Worm (Caenorhabditis elegans) whole organism, L4 larva: ENCODE results near the gene F55G7.4.

ENCODE experiments used
- D1046.2 ChIP-seq: fragments of 200-800 bp; sonication (Bioruptor generic); IDR thresholded peaks from 2 replicates; pipeline ENCODE4 v1.3.6; 2022; ENCODE audit warnings: missing genetic modification characterization, missing compliant biosample characterization
- F10B5.3 ChIP-seq: sonication (generic microtip); optimal IDR thresholded peaks from 2 replicates; lab custom pipeline; 2016; ENCODE audit warnings: mild to moderate bottlenecking, missing genetic modification characterization, missing compliant biosample characterization
- F44E2.7 ChIP-seq: fragments of 200-800 bp; sonication (Bioruptor generic); IDR thresholded peaks from 2 replicates; pipeline ENCODE4 v2.1.2; 2022; ENCODE audit warnings: missing genetic modification characterization, missing compliant biosample characterization
- T26A8.4 ChIP-seq: fragments of 200-800 bp; sonication (Bioruptor generic); IDR thresholded peaks from 2 replicates; pipeline ENCODE4 v1.3.6; 2022; ENCODE audit warnings: missing genetic modification characterization, missing compliant biosample characterization
- Y48G9A.11 ChIP-seq: fragments of 200-800 bp; sonication (Bioruptor generic); IDR thresholded peaks from 2 replicates; pipeline ENCODE4 v1.3.6; 2022; ENCODE audit warnings: missing genetic modification reagents, missing genetic modification characterization, missing compliant biosample characterization
- Y5F2A.4 ChIP-seq: fragments of 200-800 bp; sonication (Bioruptor generic); optimal IDR thresholded peaks from 2 replicates; lab custom pipeline; 2018; ENCODE audit warnings: mild to moderate bottlenecking, missing genetic modification characterization, missing compliant biosample characterization
- Y75B8A.6 ChIP-seq: fragments of 200-800 bp; sonication (Bioruptor generic); IDR thresholded peaks from 2 replicates; pipeline ENCODE4 v1.3.6; 2022; ENCODE audit warnings: missing genetic modification reagents, missing genetic modification characterization, missing compliant biosample characterization
- ZK546.5 ChIP-seq, 2 experiments: sonication (generic microtip); optimal IDR thresholded peaks; 2 replicates each; lab custom pipeline; 2017; ENCODE audit warnings: missing biosample characterization in 2 of 2, missing genetic modification characterization in 2 of 2
- aha-1 ChIP-seq: fragments of 150-350 bp; peaks from one replicate; lab custom pipeline; 2014; ENCODE audit warnings: missing biosample characterization, missing genetic modification characterization
- aly-2 ChIP-seq: sonication (generic microtip); optimal IDR thresholded peaks from 2 replicates; lab custom pipeline; 2018; ENCODE audit warnings: missing biosample characterization, missing genetic modification characterization
- arid-1 ChIP-seq: fragments of 200-800 bp; sonication (Bioruptor generic); conservative IDR thresholded peaks from 2 replicates; pipeline ENCODE4 v1.3.6; 2022; ENCODE audit warnings: missing genetic modification reagents, missing genetic modification characterization, missing compliant biosample characterization
- ceh-20 ChIP-seq: fragments of 200-800 bp; sonication (Bioruptor generic); IDR thresholded peaks from 2 replicates; pipeline ENCODE4 v1.3.6; 2022; ENCODE audit warnings: missing genetic modification reagents, missing genetic modification characterization, missing compliant biosample characterization
- ceh-44 ChIP-seq: fragments of 200-800 bp; sonication (Bioruptor generic); IDR thresholded peaks from 2 replicates; pipeline ENCODE4 v1.3.6; 2022; ENCODE audit warnings: missing genetic modification reagents, missing genetic modification characterization, missing compliant biosample characterization
- ceh-82 ChIP-seq: sonication (generic microtip); optimal IDR thresholded peaks from 2 replicates; lab custom pipeline; 2017; ENCODE audit warnings: missing biosample characterization, missing genetic modification characterization
- daf-12 ChIP-seq: fragments of 150-350 bp; optimal IDR thresholded peaks from 2 replicates; lab custom pipeline; 2014; ENCODE audit warnings: missing biosample characterization, missing genetic modification reagents, missing genetic modification characterization
- daf-19 ChIP-seq: fragments of 200-800 bp; sonication (Bioruptor generic); conservative IDR thresholded peaks from 2 replicates; pipeline ENCODE4 v1.3.6; 2022; ENCODE audit warnings: missing genetic modification characterization, missing compliant biosample characterization
- daf-8 ChIP-seq: fragments of 200-800 bp; sonication (Bioruptor generic); IDR thresholded peaks from 2 replicates; pipeline ENCODE4 v1.3.6; 2022; ENCODE audit warnings: missing genetic modification characterization, missing compliant biosample characterization
- dmd-9 ChIP-seq: fragments of 200-800 bp; sonication (Bioruptor generic); IDR thresholded peaks from 2 replicates; pipeline ENCODE4 v1.3.6; 2022; ENCODE audit warnings: missing genetic modification reagents, missing genetic modification characterization, missing compliant biosample characterization
- dpl-1 ChIP-seq: fragments of 150-350 bp; optimal IDR thresholded peaks from 2 replicates; lab custom pipeline; 2014; ENCODE audit warnings: missing biosample characterization, missing genetic modification reagents, missing genetic modification characterization
- egl-27 ChIP-seq: sonication (generic microtip); optimal IDR thresholded peaks from 3 replicates; lab custom pipeline; 2017; ENCODE audit warnings: missing biosample characterization, missing genetic modification reagents, missing genetic modification characterization
- egl-43 ChIP-seq: fragments of 200-800 bp; sonication (Bioruptor generic); IDR thresholded peaks from 2 replicates; pipeline ENCODE4 v1.3.6; 2022; ENCODE audit warnings: missing genetic modification reagents, missing genetic modification characterization, missing compliant biosample characterization
- fos-1 ChIP-seq: fragments of 150-350 bp; optimal IDR thresholded peaks from 2 replicates; lab custom pipeline; 2014; ENCODE audit warnings: missing biosample characterization, missing genetic modification characterization
- jun-1 ChIP-seq: fragments of 150-350 bp; optimal IDR thresholded peaks from 2 replicates; lab custom pipeline; 2014; ENCODE audit warnings: missing biosample characterization, missing genetic modification reagents, missing genetic modification characterization
- lin-13 ChIP-seq: fragments of 150-350 bp; optimal IDR thresholded peaks from 2 replicates; lab custom pipeline; 2014; ENCODE audit warnings: missing biosample characterization, missing genetic modification reagents, missing genetic modification characterization
- lin-15B ChIP-seq: fragments of 150-350 bp; sonication (generic microtip); optimal IDR thresholded peaks from 3 replicates; lab custom pipeline; 2014; ENCODE audit warnings: missing biosample characterization, missing genetic modification characterization
- lin-29 ChIP-seq: fragments of 200-800 bp; sonication (Bioruptor generic); IDR thresholded peaks from 2 replicates; pipeline ENCODE4 v1.3.6; 2022; ENCODE audit warnings: missing genetic modification reagents, missing genetic modification characterization, missing compliant biosample characterization
- lin-39 ChIP-seq: fragments of 150-350 bp; optimal IDR thresholded peaks from 2 replicates; lab custom pipeline; 2014; ENCODE audit warnings: missing biosample characterization, missing genetic modification reagents, missing genetic modification characterization
- lir-3 ChIP-seq: sonication (generic microtip); optimal IDR thresholded peaks from 2 replicates; lab custom pipeline; 2016; ENCODE audit warnings: mild to moderate bottlenecking, missing genetic modification characterization, missing compliant biosample characterization
- mdt-29 ChIP-seq: fragments of 200-800 bp; sonication (Bioruptor generic); IDR thresholded peaks from 2 replicates; pipeline ENCODE4 v1.3.6; 2022; ENCODE audit warnings: missing genetic modification reagents, missing genetic modification characterization, missing compliant biosample characterization
- mes-2 ChIP-seq: sonication (generic microtip); optimal IDR thresholded peaks from 2 replicates; lab custom pipeline; 2016; ENCODE audit warnings: missing genotype, mild to moderate bottlenecking, missing genetic modification characterization, missing compliant biosample characterization; ENCODE audit not compliant: poor library complexity, severe bottlenecking
- nhr-10 ChIP-seq: fragments of 150-350 bp; optimal IDR thresholded peaks from 2 replicates; lab custom pipeline; 2014; ENCODE audit warnings: missing biosample characterization, missing genetic modification characterization
- nhr-102 ChIP-seq: sonication (generic microtip); optimal IDR thresholded peaks from 2 replicates; lab custom pipeline; 2016; ENCODE audit warnings: mild to moderate bottlenecking, missing genetic modification characterization, moderate library complexity, missing compliant biosample characterization
- nhr-237 ChIP-seq: sonication (generic microtip); optimal IDR thresholded peaks from 2 replicates; lab custom pipeline; 2017; ENCODE audit warnings: missing biosample characterization, missing genetic modification characterization
- nhr-25 ChIP-seq: sonication (generic microtip); optimal IDR thresholded peaks from 2 replicates; lab custom pipeline; 2017; ENCODE audit warnings: missing genetic modification characterization, mild to moderate bottlenecking, missing compliant biosample characterization, antibody characterized with exemption, moderate library complexity, borderline replicate concordance; ENCODE audit not compliant: insufficient read depth
- nhr-42 ChIP-seq: fragments of 200-800 bp; sonication (Bioruptor generic); IDR thresholded peaks from 2 replicates; pipeline ENCODE4 v1.3.6; 2022; ENCODE audit warnings: missing genetic modification characterization, missing compliant biosample characterization
- nhr-6 ChIP-seq: fragments of 150-350 bp; optimal IDR thresholded peaks from 2 replicates; lab custom pipeline; 2014; ENCODE audit warnings: missing biosample characterization, missing genetic modification characterization
- nhr-77 ChIP-seq: fragments of 150-350 bp; optimal IDR thresholded peaks from 2 replicates; lab custom pipeline; 2014; ENCODE audit warnings: missing biosample characterization, missing genetic modification characterization
- php-3 ChIP-seq: fragments of 200-800 bp; sonication (Bioruptor generic); IDR thresholded peaks from 2 replicates; pipeline ENCODE4 v1.3.6; 2022; ENCODE audit warnings: missing genetic modification reagents, missing genetic modification characterization, missing compliant biosample characterization
- rbr-2 ChIP-seq: sonication (generic microtip); optimal IDR thresholded peaks from 2 replicates; lab custom pipeline; 2016; ENCODE audit warnings: missing genotype, missing genetic modification characterization, missing compliant biosample characterization
- skn-1 ChIP-seq: fragments of 150-350 bp; optimal IDR thresholded peaks from 2 replicates; lab custom pipeline; 2014; ENCODE audit warnings: missing biosample characterization, missing genetic modification characterization
- snpc-1.2 ChIP-seq: fragments of 200-800 bp; sonication (Bioruptor generic); IDR thresholded peaks from 2 replicates; pipeline ENCODE4 v1.3.6; 2022; ENCODE audit warnings: missing genetic modification reagents, missing genetic modification characterization, missing compliant biosample characterization
- spr-1 ChIP-seq: sonication (generic microtip); optimal IDR thresholded peaks from 2 replicates; lab custom pipeline; 2016; ENCODE audit warnings: mild to moderate bottlenecking, missing genetic modification characterization, missing compliant biosample characterization
- spr-3 ChIP-seq: fragments of 200-800 bp; sonication (Bioruptor generic); optimal IDR thresholded peaks from 2 replicates; lab custom pipeline; 2018; ENCODE audit warnings: mild to moderate bottlenecking, missing genetic modification characterization, missing compliant biosample characterization
- tra-1 ChIP-seq: fragments of 200-800 bp; sonication (Bioruptor generic); IDR thresholded peaks from 2 replicates; pipeline ENCODE4 v1.3.6; 2022; ENCODE audit warnings: missing genetic modification reagents, missing genetic modification characterization, missing compliant biosample characterization

F55G7.4 gene

ce11 chrX:11916705-11917104 lies 11.0 kb upstream of the F55G7.4 start, which contains the start of gene Y62H9A.13:
Y62H9A.13 (plus strand) TSS chrX:11917005.
- TF ChIP-seq skn-1 (tag; lab: Kevin White, UChicago): no peak
- TF ChIP-seq arid-1 (GFP tag; lab: Robert Waterston, UW): no peak
- no peak for TF ChIP-seq lin-39 (tag; lab: Kevin White, UChicago)
- no peak for TF ChIP-seq egl-43
- no peak for TF ChIP-seq nhr-237 (tag; lab: Kevin White, UChicago)
- no peak for TF ChIP-seq nhr-102 (tag; lab: Kevin White, UChicago)
- TF ChIP-seq, all 104 proteins: peak for 0

ce11 chrX:11917994-11918393 lies 9.7 kb upstream of the F55G7.4 start, which contains the start of gene Y62H9A.16:
Y62H9A.16 (plus strand) TSS chrX:11918294.
- TF ChIP-seq aha-1 (tag; lab: Kevin White, UChicago) (peak; percentile 46), T26A8.4 (no peak)

- no peak for TF ChIP-seq snpc-1.2 (GFP tag; lab: Robert Waterston, UW)
- no peak for TF ChIP-seq daf-12
- no peak for TF ChIP-seq nhr-6
- no peak for TF ChIP-seq fos-1 (tag; lab: Kevin White, UChicago)
- no peak for TF ChIP-seq F44E2.7 (GFP tag; lab: Robert Waterston, UW)
- no peak for TF ChIP-seq lin-29 (GFP tag; lab: Robert Waterston, UW)
- TF ChIP-seq tra-1 (GFP tag; lab: Robert Waterston, UW): no peak
- no peak for TF ChIP-seq mdt-29 (GFP tag; lab: Robert Waterston, UW)
- TF ChIP-seq rbr-2 (tag; lab: Kevin White, UChicago): no peak
- no peak for TF ChIP-seq Y48G9A.11
- no peak for TF ChIP-seq spr-1 (tag; lab: Kevin White, UChicago)
- no peak for TF ChIP-seq aly-2 (tag; lab: Kevin White, UChicago)
- TF ChIP-seq aha-1 (tag; lab: Kevin White, UChicago): no peak
- TF ChIP-seq dpl-1 (GFP tag; lab: Kevin White, UChicago): no peak
- no peak for TF ChIP-seq mes-2 (tag; lab: Kevin White, UChicago)
Measured at ce11 chrX:11920723-11921283, 6.9 kb upstream of the F55G7.4 start, which contains the start of gene Y62H9A.14. Y62H9A.14 (plus strand) TSS chrX:11921233.

ce11 chrX:11924158-11924557 lies 3.5 kb upstream of the F55G7.4 start, which contains the start of gene F55G7.1:
F55G7.1 (plus strand) TSS chrX:11924433.
- TF ChIP-seq nhr-42 (GFP tag; lab: Robert Waterston, UW) (peak; percentile 60; the same call in 1 of the 2 replicates), lin-15B (tag; lab: Kevin White, UChicago) (no peak), ceh-82 (no peak), lin-13 (GFP tag; lab: Kevin White, UChicago) (peak; percentile 51), mes-2 (tag; lab: Kevin White, UChicago) (peak; percentile 85), dmd-9 (GFP tag; lab: Robert Waterston, UW) (no peak), nhr-77 (tag; lab: Kevin White, UChicago) (peak; percentile 62), nhr-102 (tag; lab: Kevin White, UChicago) (peak; percentile 84), ZK546.5 (tag; optimal IDR thresholded peaks at IDR 0.05; lab: Kevin White, UChicago) (no peak), mdt-29 (GFP tag; lab: Robert Waterston, UW) (no peak), F10B5.3 (tag; lab: Kevin White, UChicago) (peak; percentile 88), daf-12 (no peak), egl-27 (tag; lab: Kevin White, UChicago) (no peak), jun-1 (peak; percentile 33), egl-43 (no peak), nhr-25 (tag; lab: Kevin White, UChicago) (no peak), daf-19 (GFP tag; lab: Robert Waterston, UW) (no peak), nhr-10 (tag; lab: Kevin White, UChicago) (peak; percentile 30), aha-1 (tag; lab: Kevin White, UChicago) (peak; percentile 97), D1046.2 (no peak), ceh-44 (peak; percentile 20; the same call in 1 of the 2 replicates), rbr-2 (tag; lab: Kevin White, UChicago) (peak; percentile 68), Y5F2A.4 (GFP tag; lab: Kevin White, UChicago) (no peak), spr-3 (GFP tag; lab: Kevin White, UChicago) (peak; percentile 58), php-3 (0 out of 2 replicates have a peak, but pooled peaks have one; percentile 7), Y75B8A.6 (no peak), ceh-20 (GFP tag; lab: Robert Waterston, UW) (0 out of 2 replicates have a peak, but pooled peaks have one; percentile 37), aly-2 (tag; lab: Kevin White, UChicago) (no peak), lir-3 (tag; lab: Kevin White, UChicago) (no peak), daf-8 (GFP tag; lab: Robert Waterston, UW) (no peak), fos-1 (tag; lab: Kevin White, UChicago) (no peak)
